Worm (Caenorhabditis elegans) whole organism, late embryonic: Measurements from ENCODE around the gene C25H3.11.

Experiments
- ets-4 ChIP-seq: sonication (generic microtip); optimal IDR thresholded peaks from 2 replicates; lab custom pipeline; 2016; ENCODE audit warnings: missing genetic modification characterization, missing compliant biosample characterization
- nhr-11 ChIP-seq: fragments of 150-350 bp; optimal IDR thresholded peaks from 2 replicates; lab custom pipeline; 2014; ENCODE audit warnings: missing biosample characterization, missing genetic modification characterization

DNA sequence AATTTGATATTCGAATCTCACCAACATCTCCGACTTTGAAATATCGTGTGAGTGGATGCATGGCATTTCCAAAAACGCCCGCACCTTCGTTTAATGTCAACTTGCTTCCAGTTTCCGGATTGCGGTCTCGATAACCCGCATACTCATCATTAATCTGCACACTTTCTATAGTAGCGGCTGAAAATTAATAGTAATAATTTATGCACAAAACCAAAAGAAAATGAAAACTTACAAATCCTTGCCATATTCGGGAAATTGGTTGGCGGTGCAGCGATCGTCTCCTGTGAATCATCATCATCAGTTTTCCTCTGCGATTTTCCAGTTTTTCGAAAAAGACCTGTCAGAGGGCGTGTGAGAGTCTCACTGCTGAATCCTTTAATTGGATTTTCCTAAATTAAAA, 28.7 kb downstream of the C25H3.11 start:
- no peak for TF ChIP-seq nhr-11 (tag; lab: Kevin White, UChicago)
- TF ChIP-seq ets-4 (tag; lab: Kevin White, UChicago): no peak
